Fruit fly (Drosophila melanogaster): ENCODE data around the gene CG17110.

DNA sequence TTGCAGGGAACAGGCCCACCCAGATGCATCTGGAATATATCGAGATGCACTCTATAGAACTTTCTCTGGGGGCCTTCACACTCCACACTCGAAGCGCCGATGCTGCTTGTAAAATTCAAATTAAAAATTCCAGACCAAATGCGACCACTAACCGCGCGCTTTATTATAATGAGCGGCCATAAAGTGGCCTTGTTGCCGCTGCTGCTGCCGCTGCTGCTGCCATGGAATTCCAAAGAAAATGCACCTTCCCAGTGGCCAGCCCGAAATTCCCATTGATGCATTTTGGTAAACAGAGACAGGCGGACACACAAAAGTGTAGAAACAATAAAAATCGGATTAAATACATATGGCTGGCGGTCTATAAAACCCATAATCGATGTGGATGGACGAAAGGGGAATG, 38.7 kb downstream of the CG17110 start:
- TF ChIP-seq usp (GFP tag; optimal IDR thresholded peaks at IDR 0.05) (no peak), N (GFP tag; optimal IDR thresholded peaks at IDR 0.05) (no peak)

All from whole organism, wandering third instar larva.